Worm (Caenorhabditis elegans) whole organism, mixed stage, embryonic: ENCODE results near the gene wht-5.

Source experiments
- ces-1 ChIP-seq: fragments of 150-350 bp; optimal IDR thresholded peaks from 2 replicates; lab custom pipeline; 2014; ENCODE audit warnings: missing biosample characterization, missing genetic modification reagents, missing genetic modification characterization
- elt-1 ChIP-seq: sonication (generic microtip); optimal IDR thresholded peaks from 2 replicates; lab custom pipeline; 2017; ENCODE audit warnings: missing genetic modification characterization, mild to moderate bottlenecking, missing compliant biosample characterization, antibody characterized with exemption, moderate library complexity, borderline replicate concordance; ENCODE audit not compliant: insufficient read depth
- elt-3 ChIP-seq: fragments of 150-350 bp; optimal IDR thresholded peaks from 2 replicates; lab custom pipeline; 2014; ENCODE audit warnings: missing biosample characterization, missing genetic modification characterization
- lin-32 ChIP-seq: fragments of 200-800 bp; sonication (Bioruptor generic); optimal IDR thresholded peaks from 2 replicates; lab custom pipeline; 2018; ENCODE audit warnings: mild to moderate bottlenecking, missing genetic modification characterization, missing compliant biosample characterization
- lsy-2 ChIP-seq: fragments of 150-350 bp; optimal IDR thresholded peaks from 2 replicates; lab custom pipeline; 2014; ENCODE audit warnings: missing biosample characterization, missing genetic modification characterization
- mab-5 ChIP-seq: fragments of 150-350 bp; optimal IDR thresholded peaks from 2 replicates; lab custom pipeline; 2014; ENCODE audit warnings: missing biosample characterization, missing genetic modification characterization
- mep-1 ChIP-seq: fragments of 150-350 bp; optimal IDR thresholded peaks from 2 replicates; lab custom pipeline; 2017; ENCODE audit warnings: missing biosample characterization, missing genetic modification reagents, missing genetic modification characterization, inconsistent platforms
- nhr-12 ChIP-seq: fragments of 150-350 bp; optimal IDR thresholded peaks from 2 replicates; lab custom pipeline; 2014; ENCODE audit warnings: missing biosample characterization, missing genetic modification characterization
- nhr-237 ChIP-seq: fragments of 150-350 bp; optimal IDR thresholded peaks from 2 replicates; lab custom pipeline; 2014; ENCODE audit warnings: missing biosample characterization, missing genetic modification characterization
- nhr-76 ChIP-seq: sonication (generic microtip); optimal IDR thresholded peaks from 2 replicates; lab custom pipeline; 2017; ENCODE audit warnings: missing biosample characterization, missing genetic modification characterization
- pha-4 ChIP-seq: fragments of 150-350 bp; optimal IDR thresholded peaks from 2 replicates; lab custom pipeline; 2018; ENCODE audit warnings: missing biosample characterization, missing genetic modification reagents, missing genetic modification characterization
- snpc-4 ChIP-seq: fragments of 150-350 bp; optimal IDR thresholded peaks from 2 replicates; lab custom pipeline; 2014; ENCODE audit warnings: missing biosample characterization, missing genetic modification characterization
- unc-39 ChIP-seq: fragments of 150-350 bp; optimal IDR thresholded peaks from 2 replicates; lab custom pipeline; 2014; ENCODE audit warnings: missing biosample characterization, missing genetic modification characterization
- unc-62 ChIP-seq: fragments of 150-350 bp; optimal IDR thresholded peaks from 2 replicates; lab custom pipeline; 2014; ENCODE audit warnings: missing biosample characterization, missing genetic modification reagents, missing genetic modification characterization

DNA sequence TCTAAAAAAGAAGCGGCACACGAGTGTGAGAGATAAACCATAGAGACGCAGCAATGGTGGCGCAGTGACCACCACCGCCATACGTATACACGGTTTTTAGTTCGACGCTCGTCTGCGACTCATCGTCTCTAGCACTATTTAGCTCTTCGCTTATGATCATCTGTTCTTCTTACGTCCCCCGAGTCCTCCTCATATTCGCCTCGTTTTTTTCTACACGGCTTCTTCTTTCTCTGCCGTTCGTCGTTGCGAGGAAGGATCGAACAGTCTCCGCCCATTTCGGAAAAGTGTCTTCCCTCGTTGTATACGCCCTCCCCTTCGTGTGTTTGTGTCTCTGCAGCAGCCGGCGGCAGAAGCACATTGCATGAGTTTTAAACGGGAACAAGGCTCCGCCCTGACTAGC is 27.6 kb downstream of the wht-5 start:
- TF ChIP-seq ces-1 (no peak), nhr-76 (tag; lab: Kevin White, UChicago) (no peak), lsy-2 (tag; lab: Kevin White, UChicago) (no peak), nhr-237 (tag; lab: Kevin White, UChicago) (no peak), elt-3 (tag; lab: Kevin White, UChicago) (no peak), mep-1 (no peak), nhr-12 (tag; lab: Kevin White, UChicago) (no peak), snpc-4 (no peak), pha-4 (tag; lab: Kevin White, UChicago) (no peak), unc-62 (GFP tag; lab: Kevin White, UChicago) (no peak), elt-1 (no peak), unc-39 (no peak), mab-5 (tag; lab: Kevin White, UChicago) (no peak), lin-32 (GFP tag; lab: Kevin White, UChicago) (no peak)
